Fruit fly (Drosophila melanogaster) whole organism, pupa: ENCODE measurements around the gene Men-b.
A peak's percentile ranks its signal among the peaks of the same experiment; 100 is the strongest.

Experiments
- CG13204 ChIP-seq: fragments of 200-800 bp; sonication (Bioruptor generic); optimal IDR thresholded peaks from 2 replicates; lab custom pipeline; 2018; ENCODE audit warnings: missing biosample characterization, mild to moderate bottlenecking, missing genetic modification characterization, moderate library complexity
- CG4496 ChIP-seq: fragments of 200-800 bp; sonication (Bioruptor generic); IDR thresholded peaks from 3 replicates; pipeline ENCODE4 v1.3.6; 2022; ENCODE audit warnings: missing biosample characterization, missing genetic modification characterization
- EcR ChIP-seq: fragments of 200-800 bp; sonication (Bioruptor generic); optimal IDR thresholded peaks from 3 replicates; lab custom pipeline; 2019; ENCODE audit warnings: missing biosample characterization, missing genetic modification characterization, mild to moderate bottlenecking, moderate library complexity, missing genetic modification reagents

- TF ChIP-seq CG4496 (GFP tag; lab: Robert Waterston, UW) = 0 out of 3 replicates have a peak, but pooled peaks have one; percentile 15
- no peak for TF ChIP-seq EcR
- TF ChIP-seq CG13204 = no peak
Observed at dm6 chr3R:27157814-27158213, 6.4 kb downstream of the Men-b start, which contains the start of gene grass.
